Worm (Caenorhabditis elegans): ENCODE results near the gene Y62H9A.12.

DNA sequence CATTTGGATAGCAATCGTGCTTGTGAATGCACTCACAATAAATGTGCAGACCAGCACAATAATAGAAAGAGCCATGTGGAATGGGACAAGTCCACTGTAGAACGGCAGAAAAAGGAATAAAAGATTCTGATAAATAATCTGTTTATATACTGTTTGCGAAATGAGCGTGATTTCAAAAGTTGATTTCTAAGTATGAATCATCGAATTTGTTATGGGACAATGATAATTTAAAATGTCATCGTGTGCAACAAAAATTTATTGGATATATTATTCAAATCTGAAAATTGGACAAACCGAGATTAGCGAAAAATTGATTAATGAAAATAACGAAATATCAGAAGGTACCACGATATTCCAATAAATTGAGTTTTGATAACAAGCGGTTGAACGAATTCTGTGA, 24.9 kb downstream of the Y62H9A.12 start, which contains the start of gene F55G7.5:
- TF ChIP-seq ztf-1 (GFP tag; conservative IDR thresholded peaks at IDR 0.05) = no peak
- TF ChIP-seq nhr-25 (tag; optimal IDR thresholded peaks at IDR 0.05) = no peak
- no peak for TF ChIP-seq mdl-1 (tag; optimal IDR thresholded peaks at IDR 0.05)
- no peak for TF ChIP-seq nhr-12 (tag; optimal IDR thresholded peaks at IDR 0.05)
